Worm (Caenorhabditis elegans) whole organism, L1 larva: ENCODE data around the gene K10D11.4.

Source experiments
- C34B4.2 ChIP-seq: sonication (generic microtip); optimal IDR thresholded peaks from 2 replicates; lab custom pipeline; 2017; ENCODE audit warnings: mild to moderate bottlenecking, missing genetic modification characterization, missing compliant biosample characterization
- aha-1 ChIP-seq: fragments of 150-350 bp; optimal IDR thresholded peaks from 2 replicates; lab custom pipeline; 2014; ENCODE audit warnings: missing biosample characterization, missing genetic modification characterization
- aly-2 ChIP-seq: fragments of 150-350 bp; optimal IDR thresholded peaks from 2 replicates; lab custom pipeline; 2014; ENCODE audit warnings: missing biosample characterization, missing genetic modification characterization
- ama-1 ChIP-seq: fragments of 150-350 bp; optimal IDR thresholded peaks from 2 replicates; lab custom pipeline; 2014
- ceh-63 ChIP-seq: fragments of 200-800 bp; sonication (Bioruptor generic); optimal IDR thresholded peaks from 2 replicates; lab custom pipeline; 2018; ENCODE audit warnings: mild to moderate bottlenecking, missing genetic modification characterization, missing compliant biosample characterization
- ceh-8 ChIP-seq: fragments of 200-800 bp; sonication (Bioruptor generic); optimal IDR thresholded peaks from 2 replicates; lab custom pipeline; 2018; ENCODE audit warnings: mild to moderate bottlenecking, missing genetic modification characterization, moderate library complexity, missing compliant biosample characterization
- ceh-82 ChIP-seq, 3 experiments: fragments of 150-350 bp in 1 of 3; sonication (generic microtip) in 2 of 3; optimal IDR thresholded peaks; 2 replicates each; lab custom pipeline; 2014 to 2017; ENCODE audit warnings: missing biosample characterization in 3 of 3, missing genetic modification characterization in 3 of 3
- ceh-90 ChIP-seq: sonication (generic microtip); optimal IDR thresholded peaks from 2 replicates; lab custom pipeline; 2016; ENCODE audit warnings: missing genetic modification characterization, missing compliant biosample characterization
- ces-1 ChIP-seq: fragments of 150-350 bp; optimal IDR thresholded peaks from 2 replicates; lab custom pipeline; 2014; ENCODE audit warnings: missing biosample characterization, missing genetic modification reagents, missing genetic modification characterization
- dpl-1 ChIP-seq, 3 experiments: fragments of 150-350 bp in 2 of 3; sonication (generic microtip) in 1 of 3; optimal IDR thresholded peaks; 2 replicates each; lab custom pipeline; 2014 to 2017; ENCODE audit warnings: missing biosample characterization in 3 of 3, missing genetic modification characterization in 3 of 3, missing genetic modification reagents in 3 of 3
- efl-3 ChIP-seq: fragments of 200-800 bp; sonication (Bioruptor generic); optimal IDR thresholded peaks from 2 replicates; lab custom pipeline; 2018; ENCODE audit warnings: mild to moderate bottlenecking, missing genetic modification characterization, missing compliant biosample characterization
- elt-2 ChIP-seq: sonication (generic microtip); optimal IDR thresholded peaks from 2 replicates; lab custom pipeline; 2016; ENCODE audit warnings: missing genetic modification characterization, mild to moderate bottlenecking, inconsistent platforms, missing compliant biosample characterization, missing genetic modification reagents
- fkh-4 ChIP-seq: sonication (generic microtip); optimal IDR thresholded peaks from 2 replicates; lab custom pipeline; 2016; ENCODE audit warnings: missing compliant biosample characterization, missing genetic modification characterization, borderline replicate concordance
- fkh-8 ChIP-seq: sonication (generic microtip); optimal IDR thresholded peaks from 2 replicates; lab custom pipeline; 2016; ENCODE audit warnings: mild to moderate bottlenecking, missing genetic modification characterization, missing compliant biosample characterization
- hlh-17 ChIP-seq: fragments of 200-800 bp; sonication (Bioruptor generic); optimal IDR thresholded peaks from 2 replicates; lab custom pipeline; 2018; ENCODE audit warnings: missing genetic modification characterization, mild to moderate bottlenecking, missing compliant biosample characterization, moderate library complexity, borderline replicate concordance
- hpl-2 ChIP-seq: fragments of 150-350 bp; optimal IDR thresholded peaks from 2 replicates; lab custom pipeline; 2014; ENCODE audit warnings: missing biosample characterization, missing genetic modification reagents, missing genetic modification characterization
- isw-1 ChIP-seq: fragments of 200-800 bp; sonication (Bioruptor generic); IDR thresholded peaks from 2 replicates; pipeline ENCODE4 v1.3.6; 2022; ENCODE audit warnings: missing genetic modification characterization, missing compliant biosample characterization
- jun-1 ChIP-seq: fragments of 150-350 bp; optimal IDR thresholded peaks from 2 replicates; lab custom pipeline; 2014; ENCODE audit warnings: missing biosample characterization, missing genetic modification reagents, missing genetic modification characterization
- lin-14 ChIP-seq: fragments of 200-800 bp; sonication (Bioruptor generic); optimal IDR thresholded peaks from 2 replicates; lab custom pipeline; 2018; ENCODE audit warnings: mild to moderate bottlenecking, missing genetic modification characterization, moderate library complexity, missing compliant biosample characterization
- lin-15B ChIP-seq: fragments of 150-350 bp; sonication (generic microtip); optimal IDR thresholded peaks from 3 replicates; lab custom pipeline; 2014; ENCODE audit warnings: missing biosample characterization, missing genetic modification characterization
- lin-35 ChIP-seq, 2 experiments: fragments of 150-350 bp; optimal IDR thresholded peaks; 2 replicates each; lab custom pipeline; 2014; ENCODE audit warnings: missing biosample characterization in 2 of 2, missing genetic modification characterization in 2 of 2, missing genetic modification reagents in 2 of 2
- lsy-2 ChIP-seq, 2 experiments: fragments of 150-350 bp; optimal IDR thresholded peaks; 2 replicates each; lab custom pipeline; 2014; ENCODE audit warnings: missing biosample characterization in 2 of 2, missing genetic modification characterization in 2 of 2
- mdl-1 ChIP-seq, 2 experiments: fragments of 150-350 bp; optimal IDR thresholded peaks; 2 replicates each; lab custom pipeline; 2014 to 2017; ENCODE audit warnings: missing biosample characterization in 2 of 2, missing genetic modification characterization in 2 of 2, inconsistent platforms in 1 of 2
- mef-2 ChIP-seq: fragments of 150-350 bp; optimal IDR thresholded peaks from 2 replicates; lab custom pipeline; 2014; ENCODE audit warnings: missing biosample characterization, missing genetic modification characterization
- nhr-11 ChIP-seq: fragments of 150-350 bp; optimal IDR thresholded peaks from 2 replicates; lab custom pipeline; 2014; ENCODE audit warnings: missing biosample characterization, missing genetic modification characterization
- nhr-19 ChIP-seq: fragments of 200-800 bp; sonication (Bioruptor generic); conservative IDR thresholded peaks from 2 replicates; pipeline ENCODE4 v1.3.6; 2022; ENCODE audit warnings: missing genetic modification characterization, missing compliant biosample characterization
- nhr-20 ChIP-seq: sonication (generic microtip); optimal IDR thresholded peaks from 2 replicates; lab custom pipeline; 2016; ENCODE audit warnings: mild to moderate bottlenecking, missing genetic modification characterization, missing compliant biosample characterization
- nhr-237 ChIP-seq: fragments of 150-350 bp; optimal IDR thresholded peaks from 2 replicates; lab custom pipeline; 2014; ENCODE audit warnings: missing biosample characterization, missing genetic modification characterization
- nhr-28 ChIP-seq: fragments of 150-350 bp; optimal IDR thresholded peaks from 2 replicates; lab custom pipeline; 2014; ENCODE audit warnings: missing biosample characterization, missing genetic modification characterization
- nhr-47 ChIP-seq: sonication (generic microtip); optimal IDR thresholded peaks from 2 replicates; lab custom pipeline; 2016; ENCODE audit warnings: mild to moderate bottlenecking, missing genetic modification characterization, moderate library complexity, missing compliant biosample characterization
- nhr-71 ChIP-seq: sonication (generic microtip); optimal IDR thresholded peaks from 2 replicates; lab custom pipeline; 2016; ENCODE audit warnings: mild to moderate bottlenecking, missing genetic modification characterization, moderate library complexity, missing compliant biosample characterization
- nhr-85 ChIP-seq: sonication (generic microtip); peaks from one replicate; lab custom pipeline; 2016; ENCODE audit warnings: missing genetic modification characterization, inconsistent platforms, missing compliant biosample characterization
- pag-3 ChIP-seq: sonication (generic microtip); optimal IDR thresholded peaks from 2 replicates; lab custom pipeline; 2017; ENCODE audit warnings: missing genetic modification characterization, mild to moderate bottlenecking, missing compliant biosample characterization, antibody characterized with exemption, borderline replicate concordance; ENCODE audit not compliant: insufficient read depth
- pax-3 ChIP-seq: fragments of 200-800 bp; sonication (Bioruptor generic); optimal IDR thresholded peaks from 2 replicates; lab custom pipeline; 2018; ENCODE audit warnings: mild to moderate bottlenecking, missing genetic modification characterization, moderate library complexity, missing compliant biosample characterization
- pqm-1 ChIP-seq: sonication (generic microtip); optimal IDR thresholded peaks from 3 replicates; lab custom pipeline; 2017; ENCODE audit warnings: missing biosample characterization, missing genetic modification characterization
- rnt-1 ChIP-seq: sonication (generic microtip); optimal IDR thresholded peaks from 2 replicates; lab custom pipeline; 2016; ENCODE audit warnings: mild to moderate bottlenecking, missing genetic modification characterization, moderate library complexity, missing compliant biosample characterization
- snpc-4 ChIP-seq: fragments of 150-350 bp; optimal IDR thresholded peaks from 2 replicates; lab custom pipeline; 2014; ENCODE audit warnings: missing biosample characterization, missing genetic modification characterization
- snu-23 ChIP-seq: sonication (generic microtip); optimal IDR thresholded peaks from 2 replicates; lab custom pipeline; 2016; ENCODE audit warnings: missing genetic modification characterization, missing compliant biosample characterization
- sox-4 ChIP-seq: sonication (generic microtip); optimal IDR thresholded peaks from 2 replicates; lab custom pipeline; 2016; ENCODE audit warnings: missing genetic modification characterization, missing compliant biosample characterization
- sptf-1 ChIP-seq: fragments of 150-350 bp; optimal IDR thresholded peaks from 2 replicates; lab custom pipeline; 2014; ENCODE audit warnings: missing biosample characterization, missing genetic modification characterization
- swsn-7 ChIP-seq: sonication (generic microtip); optimal IDR thresholded peaks from 2 replicates; lab custom pipeline; 2016; ENCODE audit warnings: missing genetic modification characterization, missing compliant biosample characterization
- tlp-1 ChIP-seq: fragments of 150-350 bp; optimal IDR thresholded peaks from 2 replicates; lab custom pipeline; 2014; ENCODE audit warnings: missing biosample characterization, missing genetic modification characterization
- unc-130 ChIP-seq: fragments of 150-350 bp; optimal IDR thresholded peaks from 2 replicates; lab custom pipeline; 2017; ENCODE audit warnings: missing biosample characterization, missing genetic modification characterization, inconsistent platforms
- unc-30 ChIP-seq: sonication (generic microtip); optimal IDR thresholded peaks from 2 replicates; lab custom pipeline; 2017; ENCODE audit warnings: missing biosample characterization, missing genetic modification characterization
- unc-62 ChIP-seq: fragments of 150-350 bp; optimal IDR thresholded peaks from 2 replicates; lab custom pipeline; 2014; ENCODE audit warnings: missing biosample characterization, missing genetic modification reagents, missing genetic modification characterization
- vab-15 ChIP-seq: sonication (generic microtip); optimal IDR thresholded peaks from 2 replicates; lab custom pipeline; 2017; ENCODE audit warnings: missing genotype, mild to moderate bottlenecking, missing genetic modification characterization, missing compliant biosample characterization
- xbp-1 ChIP-seq: sonication (generic microtip); optimal IDR thresholded peaks from 2 replicates; lab custom pipeline; 2016; ENCODE audit warnings: missing genetic modification characterization, missing compliant biosample characterization
- ztf-11 ChIP-seq, 2 experiments: sonication (generic microtip); optimal IDR thresholded peaks; 2 replicates each; lab custom pipeline; 2016 to 2017; ENCODE audit warnings: missing genetic modification characterization in 2 of 2, missing biosample characterization in 1 of 2, missing compliant biosample characterization in 1 of 2

K10D11.4 gene

ce11 chrIV:13015801-13016404, 21.6 kb upstream of the K10D11.4 start (continued):
- TF ChIP-seq elt-2 (no peak), nhr-85 (no peak), ceh-8 (GFP tag; lab: Kevin White, UChicago) (no peak), aha-1 (no peak), unc-130 (tag; lab: Kevin White, UChicago) (no peak), lin-14 (peak; percentile 87), efl-3 (no peak)

ce11 chrIV:13013711-13014341, 19.6 kb upstream of the K10D11.4 start:
- TF ChIP-seq elt-2: no peak
- peak; percentile 82 for TF ChIP-seq snpc-4
- TF ChIP-seq nhr-85: peak; percentile 87
- TF ChIP-seq efl-3: no peak
- no peak for TF ChIP-seq hlh-17 (GFP tag; lab: Kevin White, UChicago)
- TF ChIP-seq lin-14: peak; percentile 20
- no peak for TF ChIP-seq ces-1 (GFP tag; lab: Kevin White, UChicago)
- TF ChIP-seq, all 84 proteins: peak for 3

DNA sequence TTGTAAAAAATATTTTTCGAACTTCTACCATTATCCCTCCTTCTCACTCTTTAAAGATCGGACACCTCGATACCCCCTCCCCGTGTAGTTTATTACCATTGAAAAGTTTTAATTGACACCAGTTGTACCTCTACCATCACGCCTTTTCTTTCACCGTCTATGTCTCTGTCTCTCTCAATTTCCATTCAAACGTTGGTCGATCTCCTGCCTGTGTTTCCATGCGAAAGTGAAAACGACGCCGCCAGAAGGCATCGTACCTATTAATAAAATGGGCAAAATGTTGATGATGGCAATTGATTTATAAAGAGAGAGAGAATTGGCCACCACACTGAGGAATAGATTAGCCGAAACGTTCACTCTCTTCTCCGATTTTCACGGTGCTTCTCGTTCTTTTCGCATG, 19.0 kb upstream of the K10D11.4 start:
- no peak for TF ChIP-seq jun-1 (tag; lab: Kevin White, UChicago)
- TF ChIP-seq nhr-11 (tag; lab: Kevin White, UChicago): no peak
- no peak for TF ChIP-seq ceh-8 (GFP tag; lab: Kevin White, UChicago)
- no peak for TF ChIP-seq fkh-8
- no peak for TF ChIP-seq pag-3 (tag; lab: Kevin White, UChicago)
- TF ChIP-seq rnt-1 (tag; lab: Kevin White, UChicago): peak; percentile 17
- TF ChIP-seq unc-30 (tag; lab: Kevin White, UChicago): no peak
- TF ChIP-seq isw-1 (GFP tag; lab: Robert Waterston, UW): no peak
- no peak for TF ChIP-seq aly-2 (tag; lab: Kevin White, UChicago)
- peak in 1 of 2 experiments; percentile 10 for TF ChIP-seq lsy-2 (tag; optimal IDR thresholded peaks at IDR 0.05; lab: Kevin White, UChicago)
- no peak for TF ChIP-seq ama-1 (lab: Kevin White, UChicago)
- TF ChIP-seq nhr-85: peak; percentile 75
- TF ChIP-seq swsn-7 (tag; lab: Kevin White, UChicago): no peak
- no peak for TF ChIP-seq vab-15 (tag; lab: Kevin White, UChicago)
- TF ChIP-seq nhr-71 (tag; lab: Kevin White, UChicago): peak; percentile 5
- TF ChIP-seq ceh-90 (tag; lab: Kevin White, UChicago): no peak
- TF ChIP-seq snu-23 (GFP tag; lab: Kevin White, UChicago): peak; percentile 36
- TF ChIP-seq C34B4.2 (tag; lab: Kevin White, UChicago): no peak
- no peak for TF ChIP-seq nhr-19 (GFP tag; lab: Robert Waterston, UW)
- TF ChIP-seq nhr-47 (tag; lab: Kevin White, UChicago): no peak
- TF ChIP-seq tlp-1 (tag; lab: Kevin White, UChicago): no peak
- no peak for TF ChIP-seq ceh-82 (tag; optimal IDR thresholded peaks at IDR 0.05; lab: Kevin White, UChicago)
- no peak for TF ChIP-seq ceh-63 (GFP tag; lab: Kevin White, UChicago)
- TF ChIP-seq sptf-1 (tag; lab: Kevin White, UChicago): no peak
- no peak for TF ChIP-seq sox-4 (tag; lab: Kevin White, UChicago)
- TF ChIP-seq unc-62 (GFP tag; lab: Kevin White, UChicago): no peak
- TF ChIP-seq lin-35 (GFP tag; optimal IDR thresholded peaks at IDR 0.05; lab: Kevin White, UChicago): peak in 1 of 2 experiments; percentile 14
- no peak for TF ChIP-seq ztf-11 (tag; optimal IDR thresholded peaks at IDR 0.05; lab: Kevin White, UChicago)
- TF ChIP-seq fkh-4 (tag; lab: Kevin White, UChicago): no peak
- no peak for TF ChIP-seq dpl-1 (GFP tag; optimal IDR thresholded peaks at IDR 0.05; lab: Kevin White, UChicago)
- peak in 1 of 2 experiments; percentile 17 for TF ChIP-seq mdl-1 (tag; optimal IDR thresholded peaks at IDR 0.05; lab: Kevin White, UChicago)
- TF ChIP-seq pqm-1 (tag; lab: Kevin White, UChicago): no peak
- TF ChIP-seq nhr-237 (tag; lab: Kevin White, UChicago): no peak
- TF ChIP-seq efl-3: no peak
- TF ChIP-seq pax-3 (tag; lab: Kevin White, UChicago): no peak
- no peak for TF ChIP-seq nhr-28
- no peak for TF ChIP-seq xbp-1 (tag; lab: Kevin White, UChicago)
- peak; percentile 17 for TF ChIP-seq nhr-20 (tag; lab: Kevin White, UChicago)
- no peak for TF ChIP-seq mef-2
- no peak for TF ChIP-seq lin-15B (tag; lab: Kevin White, UChicago)
- no peak for TF ChIP-seq snpc-4
- no peak for TF ChIP-seq hpl-2
